Worm (Caenorhabditis elegans) whole organism, young adult: ENCODE results near the gene B0228.6.

Experiments used
- attf-3 ChIP-seq: fragments of 200-800 bp; sonication (Bioruptor generic); conservative IDR thresholded peaks from 2 replicates; pipeline ENCODE4 v1.3.6; 2022; ENCODE audit warnings: missing genetic modification reagents, missing genetic modification characterization, missing compliant biosample characterization
- ceh-58 ChIP-seq: fragments of 200-800 bp; sonication (Bioruptor generic); IDR thresholded peaks from 2 replicates; pipeline ENCODE4 v1.3.6; 2022; ENCODE audit warnings: missing genetic modification characterization, missing compliant biosample characterization
- dpl-1 ChIP-seq: fragments of 150-350 bp; optimal IDR thresholded peaks from 2 replicates; lab custom pipeline; 2014; ENCODE audit warnings: missing biosample characterization, missing genetic modification reagents, missing genetic modification characterization
- efl-1 ChIP-seq: fragments of 150-350 bp; optimal IDR thresholded peaks from 2 replicates; lab custom pipeline; 2014; ENCODE audit warnings: missing biosample characterization, missing genetic modification reagents, missing genetic modification characterization
- fkh-3 ChIP-seq: sonication (generic microtip); optimal IDR thresholded peaks from 2 replicates; lab custom pipeline; 2016; ENCODE audit warnings: mild to moderate bottlenecking, missing genetic modification characterization, missing compliant biosample characterization
- hsf-1 ChIP-seq: fragments of 200-800 bp; sonication (Bioruptor generic); IDR thresholded peaks from 2 replicates; pipeline ENCODE4 v1.3.6; 2022; ENCODE audit warnings: missing genetic modification reagents, missing genetic modification characterization, missing compliant biosample characterization
- madf-3 ChIP-seq: fragments of 200-800 bp; sonication (Bioruptor generic); IDR thresholded peaks from 2 replicates; pipeline ENCODE4 v1.3.6; 2022; ENCODE audit warnings: missing genetic modification reagents, missing genetic modification characterization, missing compliant biosample characterization
- nfyb-1 ChIP-seq: fragments of 200-800 bp; sonication (Bioruptor generic); IDR thresholded peaks from 2 replicates; pipeline ENCODE4 v1.3.6; 2022; ENCODE audit warnings: missing genetic modification reagents, missing genetic modification characterization, missing compliant biosample characterization
- nhr-90 ChIP-seq: sonication (generic microtip); optimal IDR thresholded peaks from 2 replicates; lab custom pipeline; 2016; ENCODE audit warnings: missing genotype, mild to moderate bottlenecking, missing genetic modification characterization, missing compliant biosample characterization
- unc-62 ChIP-seq: fragments of 150-350 bp; optimal IDR thresholded peaks from 2 replicates; lab custom pipeline; 2014; ENCODE audit warnings: missing biosample characterization, missing genetic modification reagents, missing genetic modification characterization
- ztf-28 ChIP-seq: fragments of 200-800 bp; sonication (Bioruptor generic); IDR thresholded peaks from 2 replicates; pipeline ENCODE4 v1.3.6; 2022; ENCODE audit warnings: missing genetic modification reagents, missing genetic modification characterization, missing compliant biosample characterization

ce11 chrII:7719039-7719438 is 35.9 kb downstream of the B0228.6 start:
- no peak for TF ChIP-seq dpl-1
- TF ChIP-seq efl-1: no peak
- TF ChIP-seq unc-62 (GFP tag; lab: Kevin White, UChicago): no peak
- TF ChIP-seq attf-3: no peak
- no peak for TF ChIP-seq nhr-90
- no peak for TF ChIP-seq fkh-3 (tag; lab: Kevin White, UChicago)
- no peak for TF ChIP-seq ceh-58 (GFP tag; lab: Robert Waterston, UW)
- TF ChIP-seq ztf-28: no peak
- TF ChIP-seq madf-3 (GFP tag; lab: Robert Waterston, UW): no peak
- TF ChIP-seq nfyb-1 (GFP tag; lab: Robert Waterston, UW): no peak
- no peak for TF ChIP-seq hsf-1 (GFP tag; lab: Robert Waterston, UW)
